Worm (Caenorhabditis elegans) whole organism, L4 larva: ENCODE results near the gene R09H3.2.

Source experiments
- D1046.2 ChIP-seq: fragments of 200-800 bp; sonication (Bioruptor generic); IDR thresholded peaks from 2 replicates; pipeline ENCODE4 v1.3.6; 2022; ENCODE audit warnings: missing genetic modification characterization, missing compliant biosample characterization
- F44E2.7 ChIP-seq: fragments of 200-800 bp; sonication (Bioruptor generic); IDR thresholded peaks from 2 replicates; pipeline ENCODE4 v2.1.2; 2022; ENCODE audit warnings: missing genetic modification characterization, missing compliant biosample characterization
- T20F7.1 ChIP-seq: fragments of 200-800 bp; sonication (Bioruptor generic); optimal IDR thresholded peaks from 2 replicates; lab custom pipeline; 2018; ENCODE audit warnings: mild to moderate bottlenecking, missing genetic modification characterization, missing compliant biosample characterization
- Y75B8A.6 ChIP-seq: fragments of 200-800 bp; sonication (Bioruptor generic); IDR thresholded peaks from 2 replicates; pipeline ENCODE4 v1.3.6; 2022; ENCODE audit warnings: missing genetic modification reagents, missing genetic modification characterization, missing compliant biosample characterization
- aha-1 ChIP-seq: fragments of 150-350 bp; peaks from one replicate; lab custom pipeline; 2014; ENCODE audit warnings: missing biosample characterization, missing genetic modification characterization
- aly-2 ChIP-seq: sonication (generic microtip); optimal IDR thresholded peaks from 2 replicates; lab custom pipeline; 2018; ENCODE audit warnings: missing biosample characterization, missing genetic modification characterization
- ama-1 ChIP-seq: fragments of 150-350 bp; optimal IDR thresholded peaks from 2 replicates; lab custom pipeline; 2014; ENCODE audit warnings: inconsistent platforms, mixed read lengths
- ceh-28 ChIP-seq: fragments of 150-350 bp; optimal IDR thresholded peaks from 2 replicates; lab custom pipeline; 2014; ENCODE audit warnings: missing biosample characterization, missing genetic modification reagents, missing genetic modification characterization
- ceh-32 ChIP-seq: sonication (generic microtip); optimal IDR thresholded peaks from 2 replicates; lab custom pipeline; 2016; ENCODE audit warnings: mild to moderate bottlenecking, missing genetic modification characterization, missing compliant biosample characterization; ENCODE audit not compliant: poor library complexity
- ceh-44 ChIP-seq: fragments of 200-800 bp; sonication (Bioruptor generic); IDR thresholded peaks from 2 replicates; pipeline ENCODE4 v1.3.6; 2022; ENCODE audit warnings: missing genetic modification reagents, missing genetic modification characterization, missing compliant biosample characterization
- dmd-9 ChIP-seq: fragments of 200-800 bp; sonication (Bioruptor generic); IDR thresholded peaks from 2 replicates; pipeline ENCODE4 v1.3.6; 2022; ENCODE audit warnings: missing genetic modification reagents, missing genetic modification characterization, missing compliant biosample characterization
- dpl-1 ChIP-seq: fragments of 150-350 bp; optimal IDR thresholded peaks from 2 replicates; lab custom pipeline; 2014; ENCODE audit warnings: missing biosample characterization, missing genetic modification reagents, missing genetic modification characterization
- dve-1 ChIP-seq: sonication (generic microtip); optimal IDR thresholded peaks from 2 replicates; lab custom pipeline; 2017; ENCODE audit warnings: antibody characterized with exemption, mild to moderate bottlenecking, missing genetic modification characterization, missing compliant biosample characterization; ENCODE audit not compliant: insufficient read depth
- egl-43 ChIP-seq: fragments of 200-800 bp; sonication (Bioruptor generic); IDR thresholded peaks from 2 replicates; pipeline ENCODE4 v1.3.6; 2022; ENCODE audit warnings: missing genetic modification reagents, missing genetic modification characterization, missing compliant biosample characterization
- hlh-11 ChIP-seq: fragments of 200-800 bp; sonication (Bioruptor generic); optimal IDR thresholded peaks from 2 replicates; lab custom pipeline; 2018; ENCODE audit warnings: mild to moderate bottlenecking, missing genetic modification characterization, missing compliant biosample characterization
- hmg-1.1 ChIP-seq: fragments of 200-800 bp; sonication (Bioruptor generic); IDR thresholded peaks from 2 replicates; pipeline ENCODE4 v1.3.6; 2022; ENCODE audit warnings: missing genetic modification reagents, missing genetic modification characterization, missing compliant biosample characterization
- lim-7 ChIP-seq: fragments of 200-800 bp; sonication (Bioruptor generic); IDR thresholded peaks from 2 replicates; pipeline ENCODE4 v1.3.6; 2022; ENCODE audit warnings: missing genetic modification characterization, missing compliant biosample characterization
- lir-3 ChIP-seq: sonication (generic microtip); optimal IDR thresholded peaks from 2 replicates; lab custom pipeline; 2016; ENCODE audit warnings: mild to moderate bottlenecking, missing genetic modification characterization, missing compliant biosample characterization
- madf-5 ChIP-seq, 2 experiments: fragments of 200-800 bp; sonication (Bioruptor generic); IDR thresholded peaks; 2 replicates each; pipeline ENCODE4 v1.3.6; 2022; ENCODE audit warnings: missing compliant biosample characterization in 2 of 2, missing genetic modification characterization in 2 of 2
- mxl-3 ChIP-seq: fragments of 200-800 bp; sonication (Bioruptor generic); optimal IDR thresholded peaks from 2 replicates; lab custom pipeline; 2018; ENCODE audit warnings: mild to moderate bottlenecking, missing genetic modification characterization, missing compliant biosample characterization
- nhr-10 ChIP-seq: fragments of 150-350 bp; optimal IDR thresholded peaks from 2 replicates; lab custom pipeline; 2014; ENCODE audit warnings: missing biosample characterization, missing genetic modification characterization
- nhr-111 ChIP-seq: fragments of 200-800 bp; sonication (Bioruptor generic); optimal IDR thresholded peaks from 2 replicates; lab custom pipeline; 2018; ENCODE audit warnings: mild to moderate bottlenecking, missing genetic modification characterization, missing compliant biosample characterization
- nhr-237 ChIP-seq: sonication (generic microtip); optimal IDR thresholded peaks from 2 replicates; lab custom pipeline; 2017; ENCODE audit warnings: missing biosample characterization, missing genetic modification characterization
- nhr-41 ChIP-seq: fragments of 200-800 bp; sonication (Bioruptor generic); IDR thresholded peaks from 2 replicates; pipeline ENCODE4 v1.3.6; 2022; ENCODE audit warnings: missing genetic modification reagents, missing genetic modification characterization, missing compliant biosample characterization
- pha-4 ChIP-seq, 2 experiments: fragments of 150-350 bp in 1 of 2; fragments of 200-800 bp in 1 of 2; sonication (Bioruptor generic) in 1 of 2; IDR thresholded peaks in 1 of 2; optimal IDR thresholded peaks in 1 of 2; 2 replicates each; pipeline versions ENCODE4 v1.3.6 to Lab custom; 2014 to 2022; ENCODE audit warnings: missing genetic modification characterization in 2 of 2, missing genetic modification reagents in 2 of 2, missing biosample characterization in 1 of 2, missing compliant biosample characterization in 1 of 2
- php-3 ChIP-seq: fragments of 200-800 bp; sonication (Bioruptor generic); IDR thresholded peaks from 2 replicates; pipeline ENCODE4 v1.3.6; 2022; ENCODE audit warnings: missing genetic modification reagents, missing genetic modification characterization, missing compliant biosample characterization
- pqm-1 ChIP-seq: sonication (generic microtip); optimal IDR thresholded peaks from 2 replicates; lab custom pipeline; 2017; ENCODE audit warnings: missing biosample characterization, missing genetic modification characterization
- set-16 ChIP-seq: fragments of 200-800 bp; sonication (Bioruptor generic); IDR thresholded peaks from 2 replicates; pipeline ENCODE4 v1.3.6; 2022; ENCODE audit warnings: missing genetic modification reagents, missing genetic modification characterization, missing compliant biosample characterization
- skn-1 ChIP-seq: fragments of 150-350 bp; optimal IDR thresholded peaks from 2 replicates; lab custom pipeline; 2014; ENCODE audit warnings: missing biosample characterization, missing genetic modification characterization
- snpc-1.2 ChIP-seq: fragments of 200-800 bp; sonication (Bioruptor generic); IDR thresholded peaks from 2 replicates; pipeline ENCODE4 v1.3.6; 2022; ENCODE audit warnings: missing genetic modification reagents, missing genetic modification characterization, missing compliant biosample characterization
- tra-1 ChIP-seq: fragments of 200-800 bp; sonication (Bioruptor generic); IDR thresholded peaks from 2 replicates; pipeline ENCODE4 v1.3.6; 2022; ENCODE audit warnings: missing genetic modification reagents, missing genetic modification characterization, missing compliant biosample characterization
- unc-62 ChIP-seq, 3 experiments: fragments of 150-350 bp in 1 of 3; sonication (generic microtip); optimal IDR thresholded peaks in 2 of 3; peaks in 1 of 3; 1 replicate in 1 of 3; 2 replicates in 2 of 3; lab custom pipeline; 2014 to 2017; ENCODE audit warnings: missing biosample characterization in 3 of 3, missing genetic modification characterization in 3 of 3, missing genetic modification reagents in 3 of 3, missing genotype in 1 of 3
- vab-7 ChIP-seq: fragments of 200-800 bp; sonication (Bioruptor generic); IDR thresholded peaks from 2 replicates; pipeline ENCODE4 v1.3.6; 2022; ENCODE audit warnings: missing genetic modification reagents, missing genetic modification characterization, missing compliant biosample characterization
- zfp-2 ChIP-seq: sonication (generic microtip); optimal IDR thresholded peaks from 2 replicates; lab custom pipeline; 2016; ENCODE audit warnings: mild to moderate bottlenecking, missing genetic modification characterization, missing compliant biosample characterization

Gene R09H3.2

ce11 chrX:1681482-1681881 is 16.7 kb upstream of the R09H3.2 start:
- 0 out of 2 replicates have a peak, but pooled peaks have one; percentile 8 for TF ChIP-seq tra-1
- TF ChIP-seq set-16 (GFP tag; lab: Robert Waterston, UW): peak; percentile 87

- no peak for TF ChIP-seq D1046.2 (GFP tag; lab: Robert Waterston, UW)
- TF ChIP-seq aha-1 (tag; lab: Kevin White, UChicago): peak; percentile 16
Measured at ce11 chrX:1678021-1678420, 13.2 kb upstream of the R09H3.2 start, which contains the start of gene fbxa-170. Gene fbxa-170 (minus strand): TSS chrX:1678121.

- TF ChIP-seq unc-62 (GFP tag; optimal IDR thresholded peaks at IDR 0.05 in 1 of 2; lab: Kevin White, UChicago): peak in 1 of 2 experiments; percentile 64
- no peak for TF ChIP-seq unc-62 (tag; optimal IDR thresholded peaks at IDR 0.05; lab: Kevin White, UChicago)
- no peak for TF ChIP-seq ceh-32
- TF ChIP-seq nhr-111 (GFP tag; lab: Kevin White, UChicago): no peak
- no peak for TF ChIP-seq lir-3 (tag; lab: Kevin White, UChicago)
Measured at ce11 chrX:1675879-1676278, 11.1 kb upstream of the R09H3.2 start.

ce11 chrX:1675147-1675546 is 10.3 kb upstream of the R09H3.2 start:
- TF ChIP-seq snpc-1.2 (GFP tag; lab: Robert Waterston, UW): peak; percentile 76
- TF ChIP-seq lim-7 (GFP tag; lab: Robert Waterston, UW): 0 out of 2 replicates have a peak, but pooled peaks have one; percentile 16
- 0 out of 2 replicates have a peak, but pooled peaks have one; percentile 8 for TF ChIP-seq egl-43 (GFP tag; lab: Robert Waterston, UW)
- TF ChIP-seq D1046.2 (GFP tag; lab: Robert Waterston, UW): 0 out of 2 replicates have a peak, but pooled peaks have one; percentile 11
- TF ChIP-seq, all 104 proteins: peak for 4; not testable (repeated sequence) for 100

ce11 chrX:1674056-1674455 is 9.2 kb upstream of the R09H3.2 start, which contains the start of gene tbx-31:
Gene tbx-31 (minus strand): TSS chrX:1674156.
- no peak for TF ChIP-seq F44E2.7 (GFP tag; lab: Robert Waterston, UW)
- TF ChIP-seq T20F7.1 (GFP tag; lab: Kevin White, UChicago): no peak
- TF ChIP-seq aha-1 (tag; lab: Kevin White, UChicago): peak; percentile 72

ce11 chrX:1668748-1669147 is 3.9 kb upstream of the R09H3.2 start, which contains the start of gene R09H3.3:
Gene R09H3.3 (minus strand): TSS chrX:1668848.
- TF ChIP-seq ama-1 (no peak), hmg-1.1 (GFP tag; lab: Robert Waterston, UW) (no peak), Y75B8A.6 (GFP tag; lab: Robert Waterston, UW) (no peak)
- TF ChIP-seq, all 104 proteins: peak for 0

ce11 chrX:1667056-1667455 is 2.2 kb upstream of the R09H3.2 start:
- TF ChIP-seq unc-62 (GFP tag; optimal IDR thresholded peaks at IDR 0.05 in 1 of 2; lab: Kevin White, UChicago) (peak in 1 of 2 experiments; percentile 82), unc-62 (tag; optimal IDR thresholded peaks at IDR 0.05; lab: Kevin White, UChicago) (no peak), ceh-44 (no peak), ceh-28 (tag; lab: Kevin White, UChicago) (peak; percentile 63)

- TF ChIP-seq dpl-1 (GFP tag; lab: Kevin White, UChicago) (no peak), aly-2 (tag; lab: Kevin White, UChicago) (no peak), php-3 (GFP tag; lab: Robert Waterston, UW) (no peak), zfp-2 (tag; lab: Kevin White, UChicago) (no peak), vab-7 (GFP tag; lab: Robert Waterston, UW) (no peak), mxl-3 (GFP tag; lab: Kevin White, UChicago) (no peak), hlh-11 (tag; lab: Kevin White, UChicago) (no peak), nhr-237 (tag; lab: Kevin White, UChicago) (no peak), pha-4 (GFP tag; IDR thresholded peaks at IDR 0.05; lab: Robert Waterston, UW) (no peak), pha-4 (tag; optimal IDR thresholded peaks at IDR 0.05; lab: Kevin White, UChicago) (no peak), lir-3 (tag; lab: Kevin White, UChicago) (no peak), nhr-10 (no peak), dve-1 (tag; lab: Kevin White, UChicago) (no peak), skn-1 (tag; lab: Kevin White, UChicago) (no peak), dmd-9 (GFP tag; lab: Robert Waterston, UW) (no peak), nhr-111 (GFP tag; lab: Kevin White, UChicago) (no peak), set-16 (GFP tag; lab: Robert Waterston, UW) (no peak), nhr-41 (GFP tag; lab: Robert Waterston, UW) (no peak), pqm-1 (tag; lab: Kevin White, UChicago) (no peak), madf-5 (GFP tag; IDR thresholded peaks at IDR 0.05; lab: Robert Waterston, UW) (no peak)
Measured at ce11 chrX:1655207-1655606, 9.6 kb downstream of the R09H3.2 start, which contains the start of gene tbx-32. Gene tbx-32 (plus strand): TSS chrX:1655507.
